5 worm cellular contexts compared by ENCODE assay signal in genomic region chrIV:4152143-4152542, ce11.
TF ChIP-seq lines count a peak whose summit lies in the region.

Gene K08D10.10, plus strand, starts transcription at chrIV:4152235.
Gene R07C12.1, plus strand, starts transcription at chrIV:4152456.

TF ChIP-seq in whole organism, L1 larva, 84 proteins besides CTCF, POLR2A, EP300 and RAD21:
- TF ChIP-seq nhr-12 (tag; optimal IDR thresholded peaks at IDR 0.05; lab: Kevin White, UChicago) (no peak), elt-2 (tag; optimal IDR thresholded peaks at IDR 0.05; lab: Kevin White, UChicago) (peak; percentile 79), vab-15 (tag; optimal IDR thresholded peaks at IDR 0.05; lab: Kevin White, UChicago) (no peak)

TF ChIP-seq in whole organism, L2 larva, 48 proteins besides CTCF, POLR2A, EP300 and RAD21:
- no peak for TF ChIP-seq nhr-12 (tag; optimal IDR thresholded peaks at IDR 0.05; lab: Kevin White, UChicago)
- no peak for TF ChIP-seq lin-39 (tag; optimal IDR thresholded peaks at IDR 0.05; lab: Kevin White, UChicago)
- TF ChIP-seq fos-1 (tag; optimal IDR thresholded peaks at IDR 0.05; lab: Kevin White, UChicago): peak; percentile 69
- no peak for TF ChIP-seq C34F6.9 (tag; optimal IDR thresholded peaks at IDR 0.05; lab: Kevin White, UChicago)

TF ChIP-seq in whole organism, L3 larva, 47 proteins besides CTCF, POLR2A, EP300 and RAD21:
- TF ChIP-seq mml-1 (tag; optimal IDR thresholded peaks at IDR 0.05; lab: Kevin White, UChicago): no peak
- TF ChIP-seq jun-1 (tag; optimal IDR thresholded peaks at IDR 0.05; lab: Kevin White, UChicago): peak; percentile 10
- TF ChIP-seq unc-62 (GFP tag; optimal IDR thresholded peaks at IDR 0.05; lab: Kevin White, UChicago): no peak
- TF ChIP-seq elt-2 (tag; optimal IDR thresholded peaks at IDR 0.05; lab: Kevin White, UChicago): peak; percentile 74
- no peak for TF ChIP-seq eor-1 (tag; optimal IDR thresholded peaks at IDR 0.05; lab: Kevin White, UChicago)
- TF ChIP-seq unc-39 (tag; optimal IDR thresholded peaks at IDR 0.05; lab: Kevin White, UChicago): no peak
- TF ChIP-seq nhr-76 (tag; optimal IDR thresholded peaks at IDR 0.05; lab: Kevin White, UChicago): no peak
- TF ChIP-seq tbx-2 (tag; optimal IDR thresholded peaks at IDR 0.05; lab: Kevin White, UChicago): no peak
- no peak for TF ChIP-seq nhr-77 (tag; optimal IDR thresholded peaks at IDR 0.05; lab: Kevin White, UChicago)
- no peak for TF ChIP-seq nhr-23 (tag; optimal IDR thresholded peaks at IDR 0.05; lab: Kevin White, UChicago)
- no peak for TF ChIP-seq nhr-237 (tag; optimal IDR thresholded peaks at IDR 0.05; lab: Kevin White, UChicago)
TF ChIP-seq in whole organism, L3 larva: peak in this region for 2.

TF ChIP-seq in whole organism, L4 larva, 104 proteins besides CTCF, POLR2A, EP300 and RAD21:
- TF ChIP-seq nhr-28 (tag; optimal IDR thresholded peaks at IDR 0.05; lab: Kevin White, UChicago) (peak; percentile 14), hlh-11 (tag; optimal IDR thresholded peaks at IDR 0.05; lab: Kevin White, UChicago) (peak; percentile 1), pqm-1 (tag; optimal IDR thresholded peaks at IDR 0.05; lab: Kevin White, UChicago) (peak; percentile 6), zag-1 (tag; optimal IDR thresholded peaks at IDR 0.05; lab: Kevin White, UChicago) (no peak)
TF ChIP-seq in whole organism, L4 larva: peak in this region for 3.

TF ChIP-seq in whole organism, young adult, 124 proteins besides CTCF, POLR2A, EP300 and RAD21:
- TF ChIP-seq nhr-27 (tag; optimal IDR thresholded peaks at IDR 0.05; lab: Kevin White, UChicago) (no peak), nhr-80 (tag; optimal IDR thresholded peaks at IDR 0.05; lab: Kevin White, UChicago) (peak; percentile 42)
